Fruit fly (Drosophila melanogaster): Measurements from ENCODE around the gene CG5787.

The CG5787 gene

DNA sequence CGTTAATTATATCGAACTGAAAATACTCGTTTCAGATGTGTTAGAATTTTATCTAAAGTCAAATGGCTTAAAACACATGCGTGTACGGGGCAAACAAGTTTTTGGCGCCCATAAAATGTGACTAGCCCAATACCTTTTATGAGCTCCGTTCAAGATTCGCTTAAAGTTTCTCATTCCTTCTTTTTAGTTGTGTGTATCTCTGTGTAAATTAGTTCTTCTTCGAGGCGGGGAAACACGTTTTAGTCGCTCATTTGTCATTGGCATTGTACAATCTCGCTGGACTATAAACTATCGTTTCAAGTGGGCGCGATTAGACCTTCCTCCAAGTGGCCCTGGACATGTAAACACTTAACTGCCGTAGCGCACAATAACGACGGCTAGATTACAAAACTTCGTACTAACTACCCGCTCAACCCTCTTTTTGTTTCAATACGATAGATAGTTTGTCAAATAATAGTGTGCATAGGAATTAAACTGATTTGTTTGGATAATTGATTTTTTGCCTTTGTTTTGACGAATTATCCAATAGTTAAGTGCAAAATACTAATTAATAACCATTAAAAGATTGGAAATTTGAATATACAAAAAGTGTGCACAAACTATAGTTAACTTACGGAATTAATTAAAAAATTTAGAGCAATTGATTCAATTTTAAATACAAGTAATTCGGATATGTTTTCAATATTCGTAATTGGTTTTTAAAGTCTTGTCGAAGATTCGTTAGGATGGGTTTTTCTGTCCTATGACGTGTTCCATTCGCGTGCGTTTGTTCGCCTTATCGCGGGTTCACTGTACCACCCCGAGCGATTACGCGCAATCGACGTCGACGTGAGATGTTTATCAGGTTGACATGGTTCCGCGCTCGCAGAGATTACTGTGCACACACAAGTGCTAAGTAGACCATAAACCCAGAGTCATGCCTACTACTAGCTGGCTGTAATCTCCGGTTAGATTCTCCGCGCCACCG is 8.0 kb upstream of the CG5787 start (continued):
- TF ChIP-seq pan (optimal IDR thresholded peaks at IDR 0.05) (no peak), pan (GFP tag; optimal IDR thresholded peaks at IDR 0.05 in 1 of 2, IDR thresholded peaks at IDR 0.05 in 1 of 2) (peak in 1 of 2 experiments; percentile 51), rib (GFP tag; IDR thresholded peaks at IDR 0.05) (peak; percentile 17; the same call in 1 of the 2 replicates), ssp (GFP tag; IDR thresholded peaks at IDR 0.05) (no peak), Dp (GFP tag; optimal IDR thresholded peaks at IDR 0.05) (no peak), MESR4 (GFP tag; optimal IDR thresholded peaks at IDR 0.05) (no peak), usp (GFP tag; optimal IDR thresholded peaks at IDR 0.05) (no peak), tin (GFP tag; optimal IDR thresholded peaks at IDR 0.05) (peak; percentile 16), CG10979 (tag; optimal IDR thresholded peaks at IDR 0.05) (peak; percentile 50), CG12769 (tag; optimal IDR thresholded peaks at IDR 0.05) (peak; percentile 61), CG6683 (GFP tag; optimal IDR thresholded peaks at IDR 0.05) (peak; percentile 50), CG10959 (GFP tag; IDR thresholded peaks at IDR 0.05) (peak; percentile 22; the same call in 1 of the 2 replicates), CG1832 (GFP tag; optimal IDR thresholded peaks at IDR 0.05) (no peak), ap (GFP tag; IDR thresholded peaks at IDR 0.05) (no peak), Usf (GFP tag; optimal IDR thresholded peaks at IDR 0.05) (no peak), CG7271 (tag; optimal IDR thresholded peaks at IDR 0.05) (no peak), gt (GFP tag; IDR thresholded peaks at IDR 0.05) (no peak), Drgx (GFP tag; IDR thresholded peaks at IDR 0.05) (peak; percentile 71), tll (GFP tag; optimal IDR thresholded peaks at IDR 0.05) (no peak), Stat92E (GFP tag; optimal IDR thresholded peaks at IDR 0.05) (no peak), CG8359 (GFP tag; optimal IDR thresholded peaks at IDR 0.05; ENCODE audit: borderline replicate concordance) (no peak), Pdp1 (GFP tag; optimal IDR thresholded peaks at IDR 0.05) (peak; percentile 37 to 81), CG4328 (GFP tag; optimal IDR thresholded peaks at IDR 0.05) (peak; percentile 29), CG8281 (tag; optimal IDR thresholded peaks at IDR 0.05) (peak; percentile 3), Hmx (GFP tag; optimal IDR thresholded peaks at IDR 0.05) (peak; percentile 24), CG12104 (GFP tag; optimal IDR thresholded peaks at IDR 0.05) (peak; percentile 10), CG14441 (GFP tag; IDR thresholded peaks at IDR 0.05) (peak; percentile 55), disco-r (GFP tag; optimal IDR thresholded peaks at IDR 0.05) (no peak), Awh (GFP tag; IDR thresholded peaks at IDR 0.05) (no peak; the same call in 1 of the 2 replicates), CG12155 (GFP tag; optimal IDR thresholded peaks at IDR 0.05) (no peak), HLH4C (GFP tag; IDR thresholded peaks at IDR 0.05; ENCODE audit: partially characterized antibody) (no peak), Mrtf (GFP tag; IDR thresholded peaks at IDR 0.05) (peak; percentile 30; the same call in 2 of the 3 replicates), CG12659 (GFP tag; optimal IDR thresholded peaks at IDR 0.05) (peak; percentile 28), org-1 (GFP tag; optimal IDR thresholded peaks at IDR 0.05) (peak; percentile 0), CG3163 (GFP tag; optimal IDR thresholded peaks at IDR 0.05) (no peak), CG8478 (optimal IDR thresholded peaks at IDR 0.05) (no peak), Atf-2 (GFP tag; optimal IDR thresholded peaks at IDR 0.05) (no peak), CG12219 (GFP tag; optimal IDR thresholded peaks at IDR 0.05) (no peak), NK7.1 (GFP tag; optimal IDR thresholded peaks at IDR 0.05) (no peak), sc (optimal IDR thresholded peaks at IDR 0.05) (no peak), sc (GFP tag; optimal IDR thresholded peaks at IDR 0.05) (no peak), CG18476 (GFP tag; optimal IDR thresholded peaks at IDR 0.05) (peak; percentile 63), CG7987 (GFP tag; optimal IDR thresholded peaks at IDR 0.05) (peak; percentile 30), CG10654 (GFP tag; optimal IDR thresholded peaks at IDR 0.05) (no peak), pum (GFP tag; optimal IDR thresholded peaks at IDR 0.05) (peak; percentile 17), dati (GFP tag; IDR thresholded peaks at IDR 0.05) (no peak), CG6689 (GFP tag; IDR thresholded peaks at IDR 0.05) (peak; percentile 80), Myb (GFP tag; optimal IDR thresholded peaks at IDR 0.05) (no peak), CG4424 (GFP tag; optimal IDR thresholded peaks at IDR 0.05) (peak; percentile 46)

All from whole organism, embryonic.